Fruit fly (Drosophila melanogaster): Measurements from ENCODE around the gene CG14324.

Gene CG14324

DNA sequence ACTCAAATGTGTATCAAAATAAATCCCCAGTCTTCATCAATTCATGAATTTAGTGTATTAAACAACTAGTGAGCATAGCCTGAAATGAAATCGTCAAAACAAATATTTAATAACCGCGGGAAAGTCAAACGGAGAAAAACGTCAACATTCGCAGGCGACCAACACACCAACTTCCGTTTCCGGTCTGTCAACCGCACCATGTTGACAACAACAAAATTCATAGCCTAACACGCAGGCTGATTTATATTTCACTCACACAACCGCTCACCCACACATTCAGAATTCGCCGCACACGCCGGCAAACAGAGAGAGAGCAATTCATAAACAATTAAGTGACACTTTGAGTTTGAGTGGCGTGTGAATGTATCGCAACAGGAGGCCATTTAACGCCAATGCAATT is 36.4 kb upstream of the CG14324 start (continued):
- TF ChIP-seq scrt (GFP tag; optimal IDR thresholded peaks at IDR 0.05) (no peak), CG8924 (tag; optimal IDR thresholded peaks at IDR 0.05) (no peak), pho (GFP tag; optimal IDR thresholded peaks at IDR 0.05) (no peak), CG2202 (tag; optimal IDR thresholded peaks at IDR 0.05) (peak; percentile 65), da (GFP tag; optimal IDR thresholded peaks at IDR 0.05) (no peak), Opbp (GFP tag; IDR thresholded peaks at IDR 0.05; ENCODE audit: partially characterized antibody) (no peak), CG2199 (GFP tag; IDR thresholded peaks at IDR 0.05) (0 out of 3 replicates have a peak, but pooled peaks have one; percentile 76), CG11504 (tag; optimal IDR thresholded peaks at IDR 0.05) (peak; percentile 15), dan (GFP tag; IDR thresholded peaks at IDR 0.05) (no peak), CG11247 (GFP tag; IDR thresholded peaks at IDR 0.05) (no peak), CG12104 (GFP tag; optimal IDR thresholded peaks at IDR 0.05) (no peak), CG10959 (GFP tag; IDR thresholded peaks at IDR 0.05) (no peak), lbe (GFP tag; optimal IDR thresholded peaks at IDR 0.05) (no peak), repo (GFP tag; optimal IDR thresholded peaks at IDR 0.05) (no peak), Neu2 (GFP tag; optimal IDR thresholded peaks at IDR 0.05; ENCODE audit: borderline replicate concordance) (peak; percentile 8), CG13424 (tag; optimal IDR thresholded peaks at IDR 0.05) (no peak), z (GFP tag; IDR thresholded peaks at IDR 0.05) (no peak), sens (GFP tag) (peak; percentile 79), CG1024 (GFP tag; IDR thresholded peaks at IDR 0.05) (no peak), CG4730 (GFP tag; IDR thresholded peaks at IDR 0.05) (no peak), CG32532 (GFP tag; IDR thresholded peaks at IDR 0.05) (no peak), CG31388 (GFP tag; optimal IDR thresholded peaks at IDR 0.05) (no peak), schlank (tag; optimal IDR thresholded peaks at IDR 0.05) (no peak), Optix (GFP tag; IDR thresholded peaks at IDR 0.05) (no peak; the same call in 2 of the 3 replicates), CG15011 (GFP tag; optimal IDR thresholded peaks at IDR 0.05) (no peak), CG10274 (GFP tag; optimal IDR thresholded peaks at IDR 0.05) (no peak), CG3281 (GFP tag; optimal IDR thresholded peaks at IDR 0.05) (no peak), CG30020 (tag; optimal IDR thresholded peaks at IDR 0.05) (no peak), CG10209 (GFP tag; optimal IDR thresholded peaks at IDR 0.05) (no peak), CG14014 (GFP tag; IDR thresholded peaks at IDR 0.05) (peak; percentile 24; the same call in 1 of the 2 replicates), hbn (GFP tag; IDR thresholded peaks at IDR 0.05; ENCODE audit: partially characterized antibody) (no peak), Trl (optimal IDR thresholded peaks at IDR 0.05) (no peak), Trl (GFP tag; optimal IDR thresholded peaks at IDR 0.05) (no peak), danr (GFP tag; IDR thresholded peaks at IDR 0.05) (no peak), odd (GFP tag; optimal IDR thresholded peaks at IDR 0.05) (peak; percentile 63), nerfin-2 (GFP tag; IDR thresholded peaks at IDR 0.05; ENCODE audit: partially characterized antibody) (no peak), CG10543 (GFP tag; optimal IDR thresholded peaks at IDR 0.05) (no peak), Hr3 (GFP tag; optimal IDR thresholded peaks at IDR 0.05) (no peak), CG13894 (tag; optimal IDR thresholded peaks at IDR 0.05) (no peak), Six4 (GFP tag; optimal IDR thresholded peaks at IDR 0.05) (no peak), zfh1 (GFP tag; IDR thresholded peaks at IDR 0.05) (no peak), dpn (GFP tag; optimal IDR thresholded peaks at IDR 0.05) (no peak), CG12942 (GFP tag; optimal IDR thresholded peaks at IDR 0.05) (no peak), gsb-n (tag; optimal IDR thresholded peaks at IDR 0.05) (peak; percentile 38), eve (GFP tag; optimal IDR thresholded peaks at IDR 0.05) (no peak), HLH3B (GFP tag; IDR thresholded peaks at IDR 0.05) (no peak), Xrp1 (GFP tag; IDR thresholded peaks at IDR 0.05) (no peak), CG10462 (GFP tag; optimal IDR thresholded peaks at IDR 0.05) (no peak), CG3847 (GFP tag; IDR thresholded peaks at IDR 0.05) (no peak), btn (GFP tag; optimal IDR thresholded peaks at IDR 0.05) (no peak), Hmr (GFP tag; optimal IDR thresholded peaks at IDR 0.05) (no peak), p53 (GFP tag; optimal IDR thresholded peaks at IDR 0.05) (no peak), CG15073 (GFP tag; optimal IDR thresholded peaks at IDR 0.05) (no peak)

All from whole organism, embryonic.